ENCODE assay signal across 4 worm cellular contexts in genomic region chrV:13715223-13715686, ce11.
TF ChIP-seq lines count a peak whose summit lies in the region.

TSS of gene zipt-9 (minus strand) at chrV:13715273.

TF ChIP-seq in whole organism, L2 larva, 48 proteins besides CTCF, POLR2A, EP300 and RAD21 (continues in another document):
- peak; percentile 73 for TF ChIP-seq gmeb-1 (tag; optimal IDR thresholded peaks at IDR 0.05; lab: Kevin White, UChicago)
- TF ChIP-seq nhr-6 (tag; optimal IDR thresholded peaks at IDR 0.05; lab: Kevin White, UChicago): no peak
- peak; percentile 89 for TF ChIP-seq crh-2 (tag; optimal IDR thresholded peaks at IDR 0.05; lab: Kevin White, UChicago)
- TF ChIP-seq sem-4 (tag; optimal IDR thresholded peaks at IDR 0.05; lab: Kevin White, UChicago): peak; percentile 53
- no peak for TF ChIP-seq unc-62 (GFP tag; optimal IDR thresholded peaks at IDR 0.05; lab: Kevin White, UChicago)
- peak; percentile 70 for TF ChIP-seq fos-1 (tag; optimal IDR thresholded peaks at IDR 0.05; lab: Kevin White, UChicago)
- TF ChIP-seq ztf-1 (GFP tag; conservative IDR thresholded peaks at IDR 0.05; lab: Robert Waterston, UW): no peak
- TF ChIP-seq sma-3 (GFP tag; optimal IDR thresholded peaks at IDR 0.05; lab: Kevin White, UChicago): peak; percentile 94
- no peak for TF ChIP-seq elt-1 (tag; optimal IDR thresholded peaks at IDR 0.05; lab: Kevin White, UChicago)
- no peak for TF ChIP-seq alr-1 (tag; optimal IDR thresholded peaks at IDR 0.05; lab: Kevin White, UChicago)
- TF ChIP-seq F13H6.1 (tag; optimal IDR thresholded peaks at IDR 0.05; lab: Kevin White, UChicago): peak; percentile 73
- peak; percentile 90 for TF ChIP-seq unc-55 (GFP tag; optimal IDR thresholded peaks at IDR 0.05; lab: Kevin White, UChicago)
- TF ChIP-seq ztf-11 (tag; optimal IDR thresholded peaks at IDR 0.05; lab: Kevin White, UChicago): no peak
- TF ChIP-seq ceh-82 (tag; optimal IDR thresholded peaks at IDR 0.05; lab: Kevin White, UChicago): peak; percentile 41
- peak; percentile 36 for TF ChIP-seq zag-1 (tag; optimal IDR thresholded peaks at IDR 0.05; lab: Kevin White, UChicago)
- no peak for TF ChIP-seq nhr-25 (tag; optimal IDR thresholded peaks at IDR 0.05; lab: Kevin White, UChicago)
- peak; percentile 64 for TF ChIP-seq blmp-1 (tag; optimal IDR thresholded peaks at IDR 0.05; lab: Kevin White, UChicago; ENCODE audit: insufficient read depth)
- TF ChIP-seq sma-9 (GFP tag; optimal IDR thresholded peaks at IDR 0.05; lab: Kevin White, UChicago): peak; percentile 84
- TF ChIP-seq sma-9 (tag; optimal IDR thresholded peaks at IDR 0.05; lab: Kevin White, UChicago): no peak
- no peak for TF ChIP-seq peb-1 (tag; optimal IDR thresholded peaks at IDR 0.05; lab: Kevin White, UChicago)
- TF ChIP-seq skn-1 (tag; optimal IDR thresholded peaks at IDR 0.05; lab: Kevin White, UChicago): no peak
- peak; percentile 57 for TF ChIP-seq lin-11 (tag; optimal IDR thresholded peaks at IDR 0.05; lab: Kevin White, UChicago)
- TF ChIP-seq egl-27 (tag; optimal IDR thresholded peaks at IDR 0.05; lab: Kevin White, UChicago): peak; percentile 65

TF ChIP-seq in whole organism, L4 larva, 104 proteins besides CTCF, POLR2A, EP300 and RAD21 (continues in another document):
- no peak for TF ChIP-seq zfp-3 (GFP tag; conservative IDR thresholded peaks at IDR 0.05; lab: Robert Waterston, UW)
- TF ChIP-seq ctbp-1 (GFP tag; IDR thresholded peaks at IDR 0.05; lab: Robert Waterston, UW): no peak
- TF ChIP-seq aha-1 (tag; lab: Kevin White, UChicago): peak; percentile 37
- TF ChIP-seq ceh-44 (GFP tag; IDR thresholded peaks at IDR 0.05; lab: Robert Waterston, UW): 0 out of 2 replicates have a peak, but pooled peaks have one; percentile 51
- TF ChIP-seq dpl-1 (GFP tag; optimal IDR thresholded peaks at IDR 0.05; lab: Kevin White, UChicago): peak; percentile 67
- TF ChIP-seq nhr-77 (tag; optimal IDR thresholded peaks at IDR 0.05; lab: Kevin White, UChicago): peak; percentile 56
- TF ChIP-seq Y105C5A.15 (GFP tag; IDR thresholded peaks at IDR 0.05; lab: Robert Waterston, UW): no peak
- peak; percentile 66 for TF ChIP-seq rbr-2 (tag; optimal IDR thresholded peaks at IDR 0.05; lab: Kevin White, UChicago)
- TF ChIP-seq ceh-62 (tag; optimal IDR thresholded peaks at IDR 0.05; lab: Kevin White, UChicago): no peak
- TF ChIP-seq tra-1 (GFP tag; IDR thresholded peaks at IDR 0.05; lab: Robert Waterston, UW): no peak
- peak; percentile 88 for TF ChIP-seq dve-1 (tag; optimal IDR thresholded peaks at IDR 0.05; lab: Kevin White, UChicago; ENCODE audit: insufficient read depth)
- no peak for TF ChIP-seq Y75B8A.6 (GFP tag; IDR thresholded peaks at IDR 0.05; lab: Robert Waterston, UW)
- no peak for TF ChIP-seq unc-39 (tag; optimal IDR thresholded peaks at IDR 0.05; lab: Kevin White, UChicago)
- no peak for TF ChIP-seq fos-1 (tag; optimal IDR thresholded peaks at IDR 0.05; lab: Kevin White, UChicago)
- peak; percentile 46 for TF ChIP-seq lin-13 (GFP tag; optimal IDR thresholded peaks at IDR 0.05; lab: Kevin White, UChicago)
- TF ChIP-seq zip-2 (tag; optimal IDR thresholded peaks at IDR 0.05; lab: Kevin White, UChicago): no peak
- no peak for TF ChIP-seq sdz-12 (GFP tag; optimal IDR thresholded peaks at IDR 0.05; lab: Kevin White, UChicago)
- no peak for TF ChIP-seq tag-97 (GFP tag; IDR thresholded peaks at IDR 0.05; lab: Robert Waterston, UW)
- TF ChIP-seq nhr-6 (tag; optimal IDR thresholded peaks at IDR 0.05; lab: Kevin White, UChicago): peak; percentile 89
- TF ChIP-seq nhr-11 (tag; optimal IDR thresholded peaks at IDR 0.05; lab: Kevin White, UChicago): peak; percentile 56
- peak; percentile 62 for TF ChIP-seq ces-1 (GFP tag; optimal IDR thresholded peaks at IDR 0.05; lab: Kevin White, UChicago)
- no peak for TF ChIP-seq spr-1 (tag; optimal IDR thresholded peaks at IDR 0.05; lab: Kevin White, UChicago)
- TF ChIP-seq fkh-10 (GFP tag; optimal IDR thresholded peaks at IDR 0.05; lab: Kevin White, UChicago): peak; percentile 56
- TF ChIP-seq ztf-7 (tag; optimal IDR thresholded peaks at IDR 0.05; lab: Kevin White, UChicago): no peak
- no peak for TF ChIP-seq saeg-2 (GFP tag; IDR thresholded peaks at IDR 0.05; lab: Robert Waterston, UW)

TF ChIP-seq in whole organism, late embryonic, 69 proteins besides CTCF, POLR2A, EP300 and RAD21 (continues in another document):
- no peak for TF ChIP-seq dve-1 (tag; optimal IDR thresholded peaks at IDR 0.05; lab: Kevin White, UChicago)
- peak; percentile 43 for TF ChIP-seq nfya-1 (tag; optimal IDR thresholded peaks at IDR 0.05; lab: Kevin White, UChicago)
- peak; percentile 76 for TF ChIP-seq ceh-18 (tag; optimal IDR thresholded peaks at IDR 0.05; lab: Kevin White, UChicago)
- peak; percentile 99 for TF ChIP-seq ceh-31 (tag; optimal IDR thresholded peaks at IDR 0.05; lab: Kevin White, UChicago)
- TF ChIP-seq mec-3 (tag; optimal IDR thresholded peaks at IDR 0.05; lab: Kevin White, UChicago; ENCODE audit: borderline replicate concordance): peak; percentile 88
- peak; percentile 12 for TF ChIP-seq T23F11.4 (GFP tag; optimal IDR thresholded peaks at IDR 0.05; lab: Kevin White, UChicago)
- TF ChIP-seq pros-1 (tag; optimal IDR thresholded peaks at IDR 0.05; lab: Kevin White, UChicago): no peak
- peak; percentile 98 for TF ChIP-seq tbx-2 (tag; optimal IDR thresholded peaks at IDR 0.05; lab: Kevin White, UChicago)
- TF ChIP-seq gmeb-2 (tag; optimal IDR thresholded peaks at IDR 0.05; lab: Kevin White, UChicago): no peak
- TF ChIP-seq pha-2 (tag; optimal IDR thresholded peaks at IDR 0.05; lab: Kevin White, UChicago): peak; percentile 41
- no peak for TF ChIP-seq pat-9 (tag; optimal IDR thresholded peaks at IDR 0.05; lab: Kevin White, UChicago)
- TF ChIP-seq pha-4 (tag; optimal IDR thresholded peaks at IDR 0.05; lab: Kevin White, UChicago): no peak
- no peak for TF ChIP-seq elt-4 (tag; optimal IDR thresholded peaks at IDR 0.05; lab: Kevin White, UChicago)
- TF ChIP-seq hlh-6 (tag; optimal IDR thresholded peaks at IDR 0.05; lab: Kevin White, UChicago): peak; percentile 41
- TF ChIP-seq F13H6.1 (tag; optimal IDR thresholded peaks at IDR 0.05; lab: Kevin White, UChicago): peak; percentile 87
- no peak for TF ChIP-seq ceh-45 (GFP tag; IDR thresholded peaks at IDR 0.05; lab: Robert Waterston, UW)
- peak; percentile 70 for TF ChIP-seq unc-3 (GFP tag; conservative IDR thresholded peaks at IDR 0.05; lab: Robert Waterston, UW)
- peak; percentile 73 for TF ChIP-seq unc-3 (tag; optimal IDR thresholded peaks at IDR 0.05; lab: Kevin White, UChicago)
- peak; percentile 95 for TF ChIP-seq ets-4 (tag; optimal IDR thresholded peaks at IDR 0.05; lab: Kevin White, UChicago)
- TF ChIP-seq rnt-1 (tag; optimal IDR thresholded peaks at IDR 0.05; lab: Kevin White, UChicago): peak; percentile 92
- peak; percentile 96 for TF ChIP-seq ref-2 (tag; optimal IDR thresholded peaks at IDR 0.05; lab: Kevin White, UChicago)
- TF ChIP-seq ceh-9 (tag; optimal IDR thresholded peaks at IDR 0.05; lab: Kevin White, UChicago): no peak
- TF ChIP-seq sox-4 (tag; optimal IDR thresholded peaks at IDR 0.05; lab: Kevin White, UChicago): no peak
- no peak for TF ChIP-seq pax-1 (tag; optimal IDR thresholded peaks at IDR 0.05; lab: Kevin White, UChicago)
- peak; percentile 62 for TF ChIP-seq ztf-16 (tag; optimal IDR thresholded peaks at IDR 0.05; lab: Kevin White, UChicago)
- TF ChIP-seq npax-4 (tag; optimal IDR thresholded peaks at IDR 0.05; lab: Kevin White, UChicago): no peak
- peak; percentile 96 for TF ChIP-seq ceh-14 (tag; optimal IDR thresholded peaks at IDR 0.05; lab: Kevin White, UChicago)

TF ChIP-seq in whole organism, mixed stage, embryonic, 35 proteins besides CTCF, POLR2A, EP300 and RAD21 (continues in another document):
- no peak for TF ChIP-seq unc-62 (GFP tag; optimal IDR thresholded peaks at IDR 0.05; lab: Kevin White, UChicago)
- peak; percentile 79 for TF ChIP-seq sptf-1 (tag; optimal IDR thresholded peaks at IDR 0.05; lab: Kevin White, UChicago)
- peak; percentile 64 for TF ChIP-seq lin-13 (tag; optimal IDR thresholded peaks at IDR 0.05; lab: Kevin White, UChicago)
- TF ChIP-seq lsy-2 (tag; optimal IDR thresholded peaks at IDR 0.05; lab: Kevin White, UChicago): peak; percentile 68
- peak; percentile 9 for TF ChIP-seq sem-2 (GFP tag; optimal IDR thresholded peaks at IDR 0.05; lab: Kevin White, UChicago)
- TF ChIP-seq nhr-2 (tag; optimal IDR thresholded peaks at IDR 0.05; lab: Kevin White, UChicago): no peak
- no peak for TF ChIP-seq unc-39 (tag; optimal IDR thresholded peaks at IDR 0.05; lab: Kevin White, UChicago)
- no peak for TF ChIP-seq bed-3 (GFP tag; optimal IDR thresholded peaks at IDR 0.05; lab: Kevin White, UChicago)
- no peak for TF ChIP-seq ztf-11 (tag; optimal IDR thresholded peaks at IDR 0.05; lab: Kevin White, UChicago)
- TF ChIP-seq zip-8 (tag; optimal IDR thresholded peaks at IDR 0.05; lab: Kevin White, UChicago): no peak
- no peak for TF ChIP-seq tbx-8 (GFP tag; optimal IDR thresholded peaks at IDR 0.05; lab: Kevin White, UChicago)
- TF ChIP-seq cnd-1 (tag; optimal IDR thresholded peaks at IDR 0.05; lab: Kevin White, UChicago): peak; percentile 54
- TF ChIP-seq hlh-1 (tag; optimal IDR thresholded peaks at IDR 0.05; lab: Kevin White, UChicago): no peak
- peak; percentile 20 for TF ChIP-seq lin-32 (GFP tag; optimal IDR thresholded peaks at IDR 0.05; lab: Kevin White, UChicago)
- TF ChIP-seq flh-1 (GFP tag; optimal IDR thresholded peaks at IDR 0.05; lab: Kevin White, UChicago): no peak
- TF ChIP-seq drap-1 (GFP tag; optimal IDR thresholded peaks at IDR 0.05; lab: Kevin White, UChicago): peak; percentile 35
- no peak for TF ChIP-seq nhr-28 (tag; optimal IDR thresholded peaks at IDR 0.05; lab: Kevin White, UChicago)
- TF ChIP-seq M03D4.4 (tag; optimal IDR thresholded peaks at IDR 0.05; lab: Kevin White, UChicago): peak; percentile 42
- no peak for TF ChIP-seq ces-1 (GFP tag; optimal IDR thresholded peaks at IDR 0.05; lab: Kevin White, UChicago)
- no peak for TF ChIP-seq snpc-4 (tag; optimal IDR thresholded peaks at IDR 0.05; lab: Kevin White, UChicago)
- no peak for TF ChIP-seq ceh-43 (GFP tag; optimal IDR thresholded peaks at IDR 0.05; lab: Kevin White, UChicago)
- TF ChIP-seq elt-1 (tag; optimal IDR thresholded peaks at IDR 0.05; lab: Kevin White, UChicago; ENCODE audit: borderline replicate concordance, insufficient read depth): peak; percentile 6
- no peak for TF ChIP-seq mls-2 (tag; optimal IDR thresholded peaks at IDR 0.05; lab: Kevin White, UChicago)
- TF ChIP-seq nhr-76 (tag; optimal IDR thresholded peaks at IDR 0.05; lab: Kevin White, UChicago): no peak
- no peak for TF ChIP-seq unc-120 (tag; optimal IDR thresholded peaks at IDR 0.05; lab: Kevin White, UChicago; ENCODE audit: poor library complexity, severe bottlenecking)
- TF ChIP-seq mab-5 (tag; optimal IDR thresholded peaks at IDR 0.05; lab: Kevin White, UChicago): no peak
- peak; percentile 42 for TF ChIP-seq pha-4 (tag; optimal IDR thresholded peaks at IDR 0.05; lab: Kevin White, UChicago)
- peak; percentile 46 for TF ChIP-seq blmp-1 (tag; optimal IDR thresholded peaks at IDR 0.05; lab: Kevin White, UChicago)
- no peak for TF ChIP-seq ceh-83 (GFP tag; optimal IDR thresholded peaks at IDR 0.05; lab: Kevin White, UChicago)
- TF ChIP-seq ham-2 (GFP tag; optimal IDR thresholded peaks at IDR 0.05; lab: Kevin White, UChicago): no peak
